Worm (Caenorhabditis elegans) whole organism, late embryonic: ENCODE results near the gene Y45G5AM.7.

Experiments
- ahr-1 ChIP-seq: sonication (generic microtip); optimal IDR thresholded peaks from 2 replicates; lab custom pipeline; 2016; ENCODE audit warnings: missing genetic modification characterization, missing compliant biosample characterization
- ama-1 ChIP-seq: fragments of 150-350 bp; optimal IDR thresholded peaks from 2 replicates; lab custom pipeline; 2014
- ceh-18 ChIP-seq: sonication (generic microtip); optimal IDR thresholded peaks from 2 replicates; lab custom pipeline; 2016; ENCODE audit warnings: missing genetic modification characterization, missing compliant biosample characterization
- ceh-34 ChIP-seq: sonication (generic microtip); optimal IDR thresholded peaks from 2 replicates; lab custom pipeline; 2016; ENCODE audit warnings: mild to moderate bottlenecking, missing genetic modification characterization, missing compliant biosample characterization
- dmd-4 ChIP-seq: sonication (generic microtip); optimal IDR thresholded peaks from 2 replicates; lab custom pipeline; 2016; ENCODE audit warnings: borderline replicate concordance, missing genetic modification characterization, missing compliant biosample characterization
- elt-2 ChIP-seq: sonication (generic microtip); optimal IDR thresholded peaks from 2 replicates; lab custom pipeline; 2016; ENCODE audit warnings: missing genetic modification reagents, missing genetic modification characterization, missing compliant biosample characterization
- hlh-30 ChIP-seq: sonication (generic microtip); optimal IDR thresholded peaks from 2 replicates; lab custom pipeline; 2017; ENCODE audit warnings: antibody characterized with exemption, missing genetic modification characterization, missing compliant biosample characterization; ENCODE audit not compliant: insufficient read depth
- npax-4 ChIP-seq: sonication (generic microtip); optimal IDR thresholded peaks from 2 replicates; lab custom pipeline; 2016; ENCODE audit warnings: missing genetic modification characterization, missing compliant biosample characterization
- rnt-1 ChIP-seq: sonication (generic microtip); optimal IDR thresholded peaks from 2 replicates; lab custom pipeline; 2016; ENCODE audit warnings: missing genetic modification characterization, missing compliant biosample characterization
- sox-4 ChIP-seq: sonication (generic microtip); optimal IDR thresholded peaks from 2 replicates; lab custom pipeline; 2017; ENCODE audit warnings: mild to moderate bottlenecking, missing genetic modification characterization, inconsistent platforms, missing compliant biosample characterization
- unc-86 ChIP-seq: sonication (generic microtip); optimal IDR thresholded peaks from 2 replicates; lab custom pipeline; 2016; ENCODE audit warnings: missing genetic modification characterization, missing compliant biosample characterization
- ztf-16 ChIP-seq: sonication (generic microtip); optimal IDR thresholded peaks from 2 replicates; lab custom pipeline; 2017; ENCODE audit warnings: missing genetic modification characterization, missing compliant biosample characterization

DNA sequence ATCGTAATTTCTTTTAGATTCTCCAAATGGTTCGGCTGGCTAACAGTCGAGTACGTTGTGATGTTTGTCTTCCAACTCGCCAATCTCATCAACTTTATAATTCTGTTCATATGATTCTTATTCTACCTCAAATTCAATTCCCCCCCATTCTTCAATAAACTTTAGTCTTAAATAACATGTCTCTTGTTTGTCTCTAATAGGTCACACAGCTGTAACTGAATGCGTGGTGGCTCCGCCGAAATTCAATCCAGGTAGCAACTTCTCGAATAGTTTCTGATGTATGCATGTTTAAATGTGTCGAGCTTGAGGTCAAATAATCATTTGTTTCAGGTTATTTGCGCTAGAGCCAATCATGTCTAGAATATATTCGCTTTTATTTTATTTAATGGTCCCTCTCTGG is 31.4 kb downstream of the Y45G5AM.7 start, which contains the start of gene lgc-29:
- TF ChIP-seq sox-4 (tag; lab: Kevin White, UChicago) (no peak), ceh-34 (tag; lab: Kevin White, UChicago) (no peak), ztf-16 (tag; lab: Kevin White, UChicago) (no peak), ceh-18 (tag; lab: Kevin White, UChicago) (no peak), hlh-30 (tag; lab: Kevin White, UChicago) (no peak), ama-1 (lab: Kevin White, UChicago) (no peak), dmd-4 (no peak), npax-4 (tag; lab: Kevin White, UChicago) (no peak), ahr-1 (no peak), elt-2 (tag; lab: Kevin White, UChicago) (no peak), rnt-1 (tag; lab: Kevin White, UChicago) (no peak), unc-86 (tag; lab: Kevin White, UChicago) (no peak)
